Fruit fly (Drosophila melanogaster): ENCODE results near the gene CG31213.

DNA sequence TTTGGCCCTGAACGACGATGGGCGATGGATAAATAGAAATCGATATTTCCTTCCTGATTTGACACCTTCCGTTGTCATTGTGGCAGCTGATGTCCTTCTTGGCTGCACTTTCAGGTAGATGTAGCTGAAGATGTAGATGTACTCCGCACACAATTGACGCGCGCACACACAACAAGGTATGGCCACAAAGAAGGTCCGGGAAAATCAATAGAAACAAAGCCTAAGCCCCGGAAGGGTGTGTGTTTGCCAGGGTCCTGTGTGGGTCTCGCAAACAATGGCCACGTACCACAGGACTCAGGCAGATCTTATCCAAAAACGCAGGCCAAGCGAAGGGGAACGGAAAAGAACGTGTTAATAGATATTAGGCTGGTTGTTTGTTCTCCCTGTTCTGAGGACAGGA, 22.7 kb downstream of the CG31213 start:
- TF ChIP-seq insv (optimal IDR thresholded peaks at IDR 0.05): no peak
- no peak for TF ChIP-seq psq (optimal IDR thresholded peaks at IDR 0.05)
- TF ChIP-seq Sin3A (optimal IDR thresholded peaks at IDR 0.05): no peak
- no peak for TF ChIP-seq Myc (optimal IDR thresholded peaks at IDR 0.05)
- no peak for TF ChIP-seq h (optimal IDR thresholded peaks at IDR 0.05)
